Fruit fly (Drosophila melanogaster) whole organism, wandering third instar larva: ENCODE results near the gene klar.

ENCODE experiments used
- Abd-B ChIP-seq: fragments of >200 bp; optimal IDR thresholded peaks from 2 replicates; lab custom pipeline; 2017; ENCODE audit warnings: missing biosample characterization, missing genetic modification characterization
- CG32264 ChIP-seq: fragments of 200-800 bp; sonication (Bioruptor generic); optimal IDR thresholded peaks from 2 replicates; lab custom pipeline; 2016; ENCODE audit warnings: missing biosample characterization, missing genetic modification characterization
- CG9705 ChIP-seq: fragments of 200-800 bp; sonication (Bioruptor generic); optimal IDR thresholded peaks from 2 replicates; lab custom pipeline; 2018; ENCODE audit warnings: missing biosample characterization, mild to moderate bottlenecking, missing genetic modification characterization
- CrebA ChIP-seq: fragments of 200-800 bp; sonication (Bioruptor generic); optimal IDR thresholded peaks from 2 replicates; lab custom pipeline; 2016; ENCODE audit warnings: missing biosample characterization, mild to moderate bottlenecking, missing genetic modification characterization, borderline replicate concordance
- Dfd ChIP-seq: fragments of >200 bp; optimal IDR thresholded peaks from 2 replicates; lab custom pipeline; 2017; ENCODE audit warnings: missing biosample characterization, missing genetic modification characterization
- Dif ChIP-seq: fragments of 200-275, 200-300 bp; sonication (Bioruptor generic); optimal IDR thresholded peaks from 2 replicates; lab custom pipeline; 2018; ENCODE audit warnings: missing biosample characterization, missing genetic modification characterization; ENCODE audit not compliant: partially characterized antibody
- GATAd ChIP-seq: sonication (Bioruptor generic); optimal IDR thresholded peaks from 2 replicates; lab custom pipeline; 2016; ENCODE audit warnings: missing biosample characterization, missing genetic modification characterization
- HLH106 ChIP-seq: fragments of 200-800 bp; optimal IDR thresholded peaks from 3 replicates; lab custom pipeline; 2019; ENCODE audit warnings: missing biosample characterization, mild to moderate bottlenecking, missing genetic modification characterization, moderate library complexity
- Hr78 ChIP-seq: fragments of >200 bp; optimal IDR thresholded peaks from 2 replicates; lab custom pipeline; 2017; ENCODE audit warnings: missing biosample characterization, missing genetic modification characterization
- Hr83 ChIP-seq: fragments of 200-300 bp; sonication (Bioruptor generic); optimal IDR thresholded peaks from 2 replicates; lab custom pipeline; 2016; ENCODE audit warnings: missing biosample characterization, mild to moderate bottlenecking, missing genetic modification characterization, moderate library complexity; ENCODE audit not compliant: poor library complexity, severe bottlenecking
- Jra ChIP-seq: sonication (Bioruptor generic); optimal IDR thresholded peaks from 2 replicates; lab custom pipeline; 2016; ENCODE audit warnings: missing biosample characterization, missing genetic modification characterization
- Mio ChIP-seq: sonication (Bioruptor generic); optimal IDR thresholded peaks from 2 replicates; lab custom pipeline; 2016; ENCODE audit warnings: missing biosample characterization, missing genetic modification characterization
- Myc ChIP-seq: fragments of >200 bp; optimal IDR thresholded peaks from 2 replicates; lab custom pipeline; 2017
- N ChIP-seq: fragments of >200 bp; optimal IDR thresholded peaks from 2 replicates; lab custom pipeline; 2018; ENCODE audit warnings: missing biosample characterization, missing external identifiers, missing genetic modification characterization
- OdsH ChIP-seq: fragments of 200-800 bp; sonication (Bioruptor generic); optimal IDR thresholded peaks from 2 replicates; lab custom pipeline; 2016; ENCODE audit warnings: missing biosample characterization, mild to moderate bottlenecking, missing genetic modification characterization
- Rel ChIP-seq, 2 experiments: fragments of 200-800 bp; sonication (Bioruptor generic) in 1 of 2; optimal IDR thresholded peaks; 2 replicates in 1 of 2; 3 replicates in 1 of 2; lab custom pipeline; 2016 to 2019; ENCODE audit warnings: mild to moderate bottlenecking in 2 of 2, missing biosample characterization in 2 of 2, missing genetic modification characterization in 2 of 2, moderate library complexity in 1 of 2
- Sp1 ChIP-seq: fragments of 200-800 bp; sonication (Bioruptor generic); optimal IDR thresholded peaks from 3 replicates; lab custom pipeline; 2019; ENCODE audit warnings: missing biosample characterization, mild to moderate bottlenecking, missing genetic modification characterization, moderate library complexity
- Vsx2 ChIP-seq: fragments of 200-300, 225-300 bp; sonication (Bioruptor generic); optimal IDR thresholded peaks from 2 replicates; lab custom pipeline; 2018; ENCODE audit warnings: missing biosample characterization, missing genetic modification characterization; ENCODE audit not compliant: partially characterized antibody
- br ChIP-seq: fragments of 200-800 bp; sonication (Bioruptor generic); optimal IDR thresholded peaks from 2 replicates; lab custom pipeline; 2016; ENCODE audit warnings: missing biosample characterization, missing genetic modification characterization
- brk ChIP-seq: fragments of 200-800 bp; sonication (Bioruptor generic); optimal IDR thresholded peaks from 2 replicates; lab custom pipeline; 2016; ENCODE audit warnings: missing biosample characterization, mild to moderate bottlenecking, missing genetic modification characterization
- dl ChIP-seq, 2 experiments: fragments of 175-275, 200-275 bp in 1 of 2; fragments of 200-275 bp in 1 of 2; sonication (Bioruptor generic); optimal IDR thresholded peaks; lab custom pipeline; 2018; ENCODE audit warnings: mild to moderate bottlenecking in 2 of 2, missing biosample characterization in 2 of 2, missing genetic modification characterization in 2 of 2, moderate library complexity in 2 of 2; ENCODE audit not compliant: partially characterized antibody in 2 of 2, insufficient read depth in 1 of 2
- dmrt93B ChIP-seq: fragments of 200-800 bp; sonication (Bioruptor generic); optimal IDR thresholded peaks from 2 replicates; lab custom pipeline; 2018; ENCODE audit warnings: missing biosample characterization, mild to moderate bottlenecking, missing genetic modification characterization
- dsf ChIP-seq: sonication (Bioruptor generic); optimal IDR thresholded peaks from 2 replicates; lab custom pipeline; 2016; ENCODE audit warnings: missing biosample characterization, missing genetic modification characterization, borderline replicate concordance
- ey ChIP-seq: fragments of 200-800 bp; sonication (Bioruptor generic); optimal IDR thresholded peaks from 2 replicates; lab custom pipeline; 2016; ENCODE audit warnings: missing biosample characterization, missing genetic modification characterization
- foxo ChIP-seq, 2 experiments: fragments of 200-800 bp; sonication (Bioruptor generic); optimal IDR thresholded peaks; 2 replicates in 1 of 2; 3 replicates in 1 of 2; lab custom pipeline; 2016 to 2017; ENCODE audit warnings: missing biosample characterization in 2 of 2, missing genetic modification characterization in 2 of 2
- fru ChIP-seq: fragments of 200-800 bp; sonication (Bioruptor generic); optimal IDR thresholded peaks from 3 replicates; lab custom pipeline; 2016; ENCODE audit warnings: missing biosample characterization, mild to moderate bottlenecking, missing genetic modification characterization
- h ChIP-seq: fragments of 200-800 bp; sonication (Bioruptor generic); optimal IDR thresholded peaks from 3 replicates; lab custom pipeline; 2016; ENCODE audit warnings: missing biosample characterization, mild to moderate bottlenecking, missing genetic modification characterization
- jim ChIP-seq: fragments of 175-275, 200-325 bp; sonication (Bioruptor generic); optimal IDR thresholded peaks from 2 replicates; lab custom pipeline; 2016; ENCODE audit warnings: missing biosample characterization, mild to moderate bottlenecking, missing genetic modification characterization
- lola ChIP-seq: fragments of >200 bp; optimal IDR thresholded peaks from 2 replicates; lab custom pipeline; 2017; ENCODE audit warnings: missing biosample characterization, missing genetic modification characterization
- pan ChIP-seq: fragments of >200 bp; optimal IDR thresholded peaks from 2 replicates; lab custom pipeline; 2017
- psq ChIP-seq: fragments of 200-800 bp; sonication (Bioruptor generic); optimal IDR thresholded peaks from 3 replicates; lab custom pipeline; 2017; ENCODE audit warnings: missing biosample characterization, mild to moderate bottlenecking, missing genetic modification characterization, moderate library complexity
- rgr ChIP-seq: fragments of 200-800 bp; sonication (Bioruptor generic); optimal IDR thresholded peaks from 3 replicates; lab custom pipeline; 2016; ENCODE audit warnings: missing biosample characterization, mild to moderate bottlenecking, missing genetic modification characterization
- sage ChIP-seq: fragments of 200-800 bp; sonication (Bioruptor generic); optimal IDR thresholded peaks from 2 replicates; lab custom pipeline; 2016; ENCODE audit warnings: missing biosample characterization, mild to moderate bottlenecking, missing genetic modification characterization
- sv ChIP-seq: fragments of 200-800 bp; sonication (Bioruptor generic); optimal IDR thresholded peaks from 3 replicates; lab custom pipeline; 2016; ENCODE audit warnings: missing biosample characterization, missing genetic modification characterization
- tai ChIP-seq: sonication (Bioruptor generic); optimal IDR thresholded peaks from 2 replicates; lab custom pipeline; 2016; ENCODE audit warnings: missing biosample characterization, missing genetic modification characterization
- usp ChIP-seq: fragments of >200 bp; optimal IDR thresholded peaks from 2 replicates; lab custom pipeline; 2017; ENCODE audit warnings: missing biosample characterization, missing genetic modification characterization
- woc ChIP-seq: sonication (Bioruptor generic); optimal IDR thresholded peaks from 2 replicates; lab custom pipeline; 2016; ENCODE audit warnings: missing biosample characterization, mild to moderate bottlenecking, missing genetic modification characterization

Gene klar

DNA sequence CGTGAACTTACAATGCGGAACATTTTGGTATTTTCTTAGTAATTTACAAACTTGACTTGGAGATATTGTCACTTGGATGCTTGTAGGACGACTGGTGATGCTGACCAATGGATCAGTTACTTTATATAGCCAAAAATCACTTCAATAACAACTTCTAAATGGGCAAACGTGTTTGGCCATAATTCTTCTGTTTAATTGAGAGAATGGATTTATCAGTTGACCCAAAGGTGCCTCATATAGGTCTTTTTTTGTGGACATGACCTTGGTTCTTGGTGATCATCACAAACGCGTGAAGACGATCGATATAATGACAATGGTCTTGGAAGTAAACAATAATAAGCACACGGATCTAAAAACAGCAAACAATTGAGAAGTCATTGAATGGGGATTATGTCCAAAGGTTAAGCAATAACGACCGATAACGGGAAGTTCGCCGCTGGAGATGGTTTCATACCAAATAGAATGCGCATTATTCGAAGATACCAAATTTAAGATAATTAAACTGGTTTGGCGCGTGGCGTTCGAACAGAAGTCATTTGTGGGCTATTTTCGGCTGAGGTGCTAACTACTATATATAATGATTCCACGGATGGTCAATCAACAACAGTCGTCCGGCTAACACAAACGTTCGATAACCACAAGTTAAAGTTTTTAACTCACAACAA, 39.9 kb downstream of the klar start, which contains the start of the genes CG34267 and CG34268:
TSS of gene CG34267 (minus strand) at position 101 of the 665 bp plus-strand sequence.
TSS of gene CG34268 (plus strand) at position 615 of the 665 bp plus-strand sequence.
- no peak for TF ChIP-seq dmrt93B (GFP tag; lab: Kevin White, UChicago)
- TF ChIP-seq lola (GFP tag; lab: Kevin White, UChicago) = no peak
- no peak for TF ChIP-seq sage (GFP tag; lab: Kevin White, UChicago)
- no peak for TF ChIP-seq Vsx2 (GFP tag; lab: Kevin White, UChicago)
- TF ChIP-seq CG9705 (GFP tag; lab: Kevin White, UChicago) = no peak
- TF ChIP-seq dsf (GFP tag; lab: Kevin White, UChicago) = no peak
- TF ChIP-seq rgr (GFP tag; lab: Kevin White, UChicago) = no peak
- TF ChIP-seq br (GFP tag; lab: Kevin White, UChicago) = no peak
- TF ChIP-seq Jra = no peak
- no peak for TF ChIP-seq GATAd (GFP tag; lab: Kevin White, UChicago)

DNA sequence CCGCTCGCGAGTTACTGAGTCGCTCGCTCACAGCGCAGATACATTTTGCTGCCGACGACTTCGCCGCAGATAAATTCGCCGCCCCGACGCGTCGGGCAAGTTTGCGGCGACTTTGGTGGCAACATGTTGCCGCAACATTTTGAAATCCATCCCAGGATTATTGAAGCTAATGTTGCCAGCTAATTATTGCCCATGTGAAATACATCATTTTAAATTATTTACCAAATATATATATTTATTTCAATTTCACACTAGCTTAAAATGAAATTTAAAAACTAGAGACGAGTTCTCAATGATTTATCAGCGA, 49.7 kb downstream of the klar start:
- TF ChIP-seq CrebA (GFP tag; lab: Kevin White, UChicago) = peak; percentile 18
- TF ChIP-seq usp (GFP tag; lab: Kevin White, UChicago) = no peak
- TF ChIP-seq pan = no peak
- TF ChIP-seq sage (GFP tag; lab: Kevin White, UChicago) = peak; percentile 27
- TF ChIP-seq Hr78 = no peak
- TF ChIP-seq, all 38 proteins: peak for 2

DNA sequence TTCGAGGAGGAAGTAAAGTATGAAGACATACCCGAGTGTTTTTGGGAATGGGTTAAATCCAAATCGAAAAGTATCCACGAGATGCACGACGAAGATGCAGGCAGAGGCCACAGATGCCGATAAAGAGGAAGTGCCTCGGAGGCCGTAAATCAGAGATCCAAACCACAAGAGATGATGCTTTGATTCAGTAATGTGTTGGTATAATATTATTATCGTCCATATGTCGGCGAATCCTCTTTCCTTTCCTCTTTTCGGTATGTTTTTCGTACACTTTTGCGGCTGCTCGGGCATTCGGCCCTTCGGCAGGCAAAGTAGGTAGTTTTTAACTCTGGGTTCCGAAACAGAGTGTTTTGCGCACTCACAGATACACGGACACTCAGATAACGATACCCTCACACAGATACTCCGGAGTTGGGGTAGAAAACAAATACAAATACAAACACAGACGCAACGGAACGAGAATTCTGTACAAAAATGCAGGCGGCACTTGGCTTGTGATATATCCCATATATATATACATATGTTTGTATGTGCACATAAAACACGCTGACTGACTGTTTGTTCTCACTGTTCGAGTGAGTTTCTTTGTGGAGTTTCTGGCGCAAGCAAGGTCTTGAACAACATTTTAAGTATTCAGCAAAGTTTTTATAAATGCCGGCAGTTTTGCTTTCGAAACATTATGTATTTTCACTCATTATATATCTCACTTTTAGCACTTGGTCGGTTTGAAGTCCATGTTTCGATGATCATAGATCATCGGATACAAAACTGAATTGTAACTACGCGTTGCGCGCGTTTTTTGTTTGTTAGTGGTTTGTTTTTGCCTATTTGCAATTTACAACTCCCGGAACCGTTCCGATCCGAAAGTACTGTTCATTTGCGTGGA, 50.2 kb downstream of the klar start:
- no peak for TF ChIP-seq Hr78
- TF ChIP-seq CG9705 (GFP tag; lab: Kevin White, UChicago) = no peak
- peak; percentile 60 for TF ChIP-seq Rel (GFP tag; optimal IDR thresholded peaks at IDR 0.05; lab: Kevin White, UChicago)
- no peak for TF ChIP-seq Rel (tag; optimal IDR thresholded peaks at IDR 0.05; lab: Kevin White, UChicago)
- peak; percentile 64 for TF ChIP-seq jim (GFP tag; lab: Kevin White, UChicago)
- TF ChIP-seq fru = peak; percentile 66
- no peak for TF ChIP-seq usp (GFP tag; lab: Kevin White, UChicago)
- peak; percentile 57 for TF ChIP-seq tai (GFP tag; lab: Kevin White, UChicago)
- TF ChIP-seq sv (GFP tag; lab: Kevin White, UChicago) = no peak
- TF ChIP-seq foxo (GFP tag; optimal IDR thresholded peaks at IDR 0.05; lab: Kevin White, UChicago) = no peak
- TF ChIP-seq rgr (GFP tag; lab: Kevin White, UChicago) = no peak
- no peak for TF ChIP-seq Myc (lab: Kevin White, UChicago)
- TF ChIP-seq GATAd (GFP tag; lab: Kevin White, UChicago) = no peak
- no peak for TF ChIP-seq CG32264 (GFP tag; lab: Kevin White, UChicago)
- no peak for TF ChIP-seq Mio (GFP tag; lab: Kevin White, UChicago)
- no peak for TF ChIP-seq sage (GFP tag; lab: Kevin White, UChicago)
- no peak for TF ChIP-seq br (GFP tag; lab: Kevin White, UChicago)
- TF ChIP-seq Vsx2 (GFP tag; lab: Kevin White, UChicago) = peak; percentile 22
- peak; percentile 3 for TF ChIP-seq woc
- peak; percentile 51 for TF ChIP-seq Dif (GFP tag; lab: Kevin White, UChicago)
- TF ChIP-seq Hr83 (GFP tag; lab: Kevin White, UChicago) = no peak
- TF ChIP-seq dmrt93B (GFP tag; lab: Kevin White, UChicago) = no peak
- TF ChIP-seq h (GFP tag; lab: Kevin White, UChicago) = peak; percentile 16
- TF ChIP-seq dl (GFP tag; optimal IDR thresholded peaks at IDR 0.05; lab: Kevin White, UChicago; ENCODE audit: insufficient read depth in 1 of 2, partially characterized antibody in 2 of 2) = no peak
- peak; percentile 100 for TF ChIP-seq psq (GFP tag; lab: Kevin White, UChicago)
- TF ChIP-seq Sp1 (GFP tag; lab: Kevin White, UChicago) = peak; percentile 36
- TF ChIP-seq OdsH (GFP tag; lab: Kevin White, UChicago) = no peak
- no peak for TF ChIP-seq Abd-B
- TF ChIP-seq CrebA (GFP tag; lab: Kevin White, UChicago) = no peak
- TF ChIP-seq HLH106 (tag; lab: Kevin White, UChicago) = no peak
- TF ChIP-seq lola (GFP tag; lab: Kevin White, UChicago) = no peak
- TF ChIP-seq dsf (GFP tag; lab: Kevin White, UChicago) = no peak
- TF ChIP-seq Jra = no peak
- TF ChIP-seq brk = peak; percentile 39
- no peak for TF ChIP-seq N (GFP tag; lab: Kevin White, UChicago)
- TF ChIP-seq pan = no peak
- no peak for TF ChIP-seq Dfd (GFP tag; lab: Kevin White, UChicago)
- TF ChIP-seq ey (GFP tag; lab: Kevin White, UChicago) = no peak
